Worm (Caenorhabditis elegans): ENCODE results near the gene K08D8.2.

K08D8.2 gene

ce11 chrIV:12894996-12895395, 7.9 kb upstream of the K08D8.2 start, which contains the start of gene K08D8.11:
Gene K08D8.11 (plus strand): TSS chrIV:12895296.
- TF ChIP-seq ztf-4 (tag; optimal IDR thresholded peaks at IDR 0.05) (no peak), alr-1 (tag; optimal IDR thresholded peaks at IDR 0.05) (no peak), R02D3.7 (tag; optimal IDR thresholded peaks at IDR 0.05) (no peak), ztf-11 (tag; optimal IDR thresholded peaks at IDR 0.05) (no peak), ceh-16 (tag; optimal IDR thresholded peaks at IDR 0.05) (no peak), ztf-1 (GFP tag; conservative IDR thresholded peaks at IDR 0.05) (no peak), crh-2 (tag; optimal IDR thresholded peaks at IDR 0.05) (no peak), lsy-2 (tag; optimal IDR thresholded peaks at IDR 0.05) (no peak), lin-13 (GFP tag; optimal IDR thresholded peaks at IDR 0.05) (no peak), nhr-25 (tag; optimal IDR thresholded peaks at IDR 0.05) (no peak)

- TF ChIP-seq fos-1 (tag; optimal IDR thresholded peaks at IDR 0.05) (peak; percentile 70), lsy-2 (tag; optimal IDR thresholded peaks at IDR 0.05) (no peak)
Observed at ce11 chrIV:12896371-12896882, 6.4 kb upstream of the K08D8.2 start, which contains the start of gene K08D8.7. Gene K08D8.7 (plus strand): TSS chrIV:12896832.

ce11 chrIV:12897146-12897545, 5.7 kb upstream of the K08D8.2 start:
- TF ChIP-seq ZK546.5 (tag; optimal IDR thresholded peaks at IDR 0.05) (no peak), mab-5 (tag; optimal IDR thresholded peaks at IDR 0.05) (no peak), nhr-23 (tag; optimal IDR thresholded peaks at IDR 0.05) (no peak), nhr-10 (tag; optimal IDR thresholded peaks at IDR 0.05) (no peak), blmp-1 (tag; optimal IDR thresholded peaks at IDR 0.05; ENCODE audit: insufficient read depth) (no peak), nhr-21 (tag; optimal IDR thresholded peaks at IDR 0.05) (no peak), peb-1 (tag; optimal IDR thresholded peaks at IDR 0.05) (no peak), dmd-4 (tag; optimal IDR thresholded peaks at IDR 0.05) (no peak)

- no peak for TF ChIP-seq ceh-82 (tag; optimal IDR thresholded peaks at IDR 0.05)
- TF ChIP-seq gmeb-1 (tag; optimal IDR thresholded peaks at IDR 0.05), result no peak
- TF ChIP-seq ama-1 (optimal IDR thresholded peaks at IDR 0.05), result no peak
- TF ChIP-seq egl-27 (tag; optimal IDR thresholded peaks at IDR 0.05), result no peak
- TF ChIP-seq lin-11 (tag; optimal IDR thresholded peaks at IDR 0.05), result no peak
- no peak for TF ChIP-seq ceh-16 (tag; optimal IDR thresholded peaks at IDR 0.05)
- TF ChIP-seq R02D3.7 (tag; optimal IDR thresholded peaks at IDR 0.05), result no peak
Observed at ce11 chrIV:12898823-12899222, 4.0 kb upstream of the K08D8.2 start.

- no peak for TF ChIP-seq ceh-16 (tag; optimal IDR thresholded peaks at IDR 0.05)
- TF ChIP-seq nhr-129 (tag; optimal IDR thresholded peaks at IDR 0.05), result no peak
- no peak for TF ChIP-seq elt-3 (tag; optimal IDR thresholded peaks at IDR 0.05)
- no peak for TF ChIP-seq unc-39 (tag; optimal IDR thresholded peaks at IDR 0.05)
- no peak for TF ChIP-seq nhr-6 (tag; optimal IDR thresholded peaks at IDR 0.05)
- TF ChIP-seq lin-11 (tag; optimal IDR thresholded peaks at IDR 0.05), result no peak
- TF ChIP-seq lin-39 (tag; optimal IDR thresholded peaks at IDR 0.05), result no peak
- no peak for TF ChIP-seq mbf-1 (tag; optimal IDR thresholded peaks at IDR 0.05)
- TF ChIP-seq aly-2 (tag; optimal IDR thresholded peaks at IDR 0.05), result no peak
- TF ChIP-seq dmd-4 (tag; optimal IDR thresholded peaks at IDR 0.05), result no peak
- TF ChIP-seq mab-5 (tag; optimal IDR thresholded peaks at IDR 0.05), result no peak
- no peak for TF ChIP-seq skn-1 (tag; optimal IDR thresholded peaks at IDR 0.05)
- TF ChIP-seq unc-55 (GFP tag; optimal IDR thresholded peaks at IDR 0.05), result no peak
- no peak for TF ChIP-seq ama-1 (optimal IDR thresholded peaks at IDR 0.05)
- TF ChIP-seq zag-1 (tag; optimal IDR thresholded peaks at IDR 0.05), result no peak
- no peak for TF ChIP-seq ZK546.5 (tag; optimal IDR thresholded peaks at IDR 0.05)
- TF ChIP-seq gmeb-1 (tag; optimal IDR thresholded peaks at IDR 0.05), result no peak
- TF ChIP-seq nhr-10 (tag; optimal IDR thresholded peaks at IDR 0.05), result no peak
Observed at ce11 chrIV:12899392-12899791, 3.5 kb upstream of the K08D8.2 start, which contains the start of gene K08D8.9. Gene K08D8.9 (plus strand): TSS chrIV:12899692.

ce11 chrIV:12900267-12900666, 2.6 kb upstream of the K08D8.2 start, which contains the start of gene K08D8.10:
Gene K08D8.10 (plus strand): TSS chrIV:12900567.
- TF ChIP-seq elt-3 (tag; optimal IDR thresholded peaks at IDR 0.05) (no peak), unc-62 (GFP tag; optimal IDR thresholded peaks at IDR 0.05) (no peak), ztf-4 (tag; optimal IDR thresholded peaks at IDR 0.05) (no peak), nhr-23 (tag; optimal IDR thresholded peaks at IDR 0.05) (no peak), lin-39 (tag; optimal IDR thresholded peaks at IDR 0.05) (no peak), unc-55 (GFP tag; optimal IDR thresholded peaks at IDR 0.05) (no peak), peb-1 (tag; optimal IDR thresholded peaks at IDR 0.05) (no peak)

Measured in whole organism, L2 larva.